Worm (Caenorhabditis elegans): ENCODE measurements around the gene rps-0.

rps-0 gene

ce11 chrIII:4705207-4705606, 48.6 kb downstream of the rps-0 start, which contains the start of gene pgap-2:
Gene pgap-2 (plus strand): TSS chrIII:4705507.
- TF ChIP-seq unc-3 (GFP tag; conservative IDR thresholded peaks at IDR 0.05) (no peak), unc-3 (tag; optimal IDR thresholded peaks at IDR 0.05) (no peak), C08G9.2 (tag; optimal IDR thresholded peaks at IDR 0.05) (no peak), ceh-24 (tag; optimal IDR thresholded peaks at IDR 0.05) (no peak), ref-2 (tag; optimal IDR thresholded peaks at IDR 0.05) (no peak), eyg-1 (tag; optimal IDR thresholded peaks at IDR 0.05) (no peak), ama-1 (optimal IDR thresholded peaks at IDR 0.05) (no peak), tbx-2 (tag; optimal IDR thresholded peaks at IDR 0.05) (no peak), ceh-2 (tag; optimal IDR thresholded peaks at IDR 0.05) (no peak), gmeb-2 (tag; optimal IDR thresholded peaks at IDR 0.05) (no peak), che-1 (tag; optimal IDR thresholded peaks at IDR 0.05) (no peak), nfya-1 (tag; optimal IDR thresholded peaks at IDR 0.05) (no peak), K09A11.1 (tag; optimal IDR thresholded peaks at IDR 0.05; ENCODE audit: insufficient read depth) (no peak), ceh-45 (GFP tag; IDR thresholded peaks at IDR 0.05) (no peak), unc-86 (tag; optimal IDR thresholded peaks at IDR 0.05) (no peak), F13H6.1 (tag; optimal IDR thresholded peaks at IDR 0.05) (no peak), pha-4 (tag; optimal IDR thresholded peaks at IDR 0.05) (no peak), hlh-6 (tag; optimal IDR thresholded peaks at IDR 0.05) (no peak), Y22D7AL.16 (tag; optimal IDR thresholded peaks at IDR 0.05) (no peak)

DNA sequence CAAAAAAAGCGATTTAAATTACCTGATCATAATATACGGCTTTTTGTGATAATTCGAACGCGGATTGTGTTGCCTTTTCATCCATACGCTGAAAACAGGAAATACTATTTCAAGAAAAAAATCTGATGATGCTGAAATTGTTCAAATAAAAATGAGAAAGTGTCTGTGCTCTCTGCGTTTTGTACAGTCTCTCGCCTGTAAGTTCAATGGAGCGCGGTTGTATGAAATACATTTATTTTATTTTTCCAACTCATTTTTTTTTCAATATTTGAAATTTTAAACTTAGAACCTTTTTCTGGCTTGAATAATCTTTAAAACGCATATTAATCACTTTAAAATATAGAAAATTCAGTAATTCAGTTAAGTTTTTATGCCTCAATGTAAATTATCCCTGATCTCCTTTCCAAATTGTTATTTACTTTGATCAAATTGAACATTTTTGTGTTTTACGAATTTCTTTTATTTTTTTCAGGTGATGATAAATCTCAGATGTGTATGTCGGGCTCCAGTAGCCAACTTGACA, 49.9 kb downstream of the rps-0 start, which contains the start of the genes clp-2 and mrpl-16:
Gene clp-2, minus strand, starts transcription at position 94 of the 523 bp plus-strand sequence.
Gene mrpl-16, plus strand, starts transcription at position 473 of the 523 bp plus-strand sequence.
- TF ChIP-seq fax-1 (tag; optimal IDR thresholded peaks at IDR 0.05) (no peak), unc-42 (tag; optimal IDR thresholded peaks at IDR 0.05) (peak; percentile 18), ets-4 (tag; optimal IDR thresholded peaks at IDR 0.05) (no peak), sdc-2 (tag; optimal IDR thresholded peaks at IDR 0.05) (no peak), ceh-2 (tag; optimal IDR thresholded peaks at IDR 0.05) (no peak)
